Worm (Caenorhabditis elegans) whole organism, young adult: ENCODE measurements around the gene cng-3.

ENCODE experiments used
- F37B4.10 ChIP-seq: fragments of 200-800 bp; sonication (Bioruptor generic); IDR thresholded peaks from 2 replicates; pipeline ENCODE4 v1.3.6; 2022; ENCODE audit warnings: missing genetic modification characterization, missing compliant biosample characterization
- F49E8.2 ChIP-seq: sonication (generic microtip); optimal IDR thresholded peaks from 3 replicates; lab custom pipeline; 2017; ENCODE audit warnings: missing genetic modification characterization, mild to moderate bottlenecking, missing compliant biosample characterization, antibody characterized with exemption, moderate library complexity; ENCODE audit not compliant: insufficient read depth
- F52B5.7 ChIP-seq: sonication (generic microtip); optimal IDR thresholded peaks from 2 replicates; lab custom pipeline; 2016; ENCODE audit warnings: mild to moderate bottlenecking, missing genetic modification characterization, missing compliant biosample characterization
- F57C9.4 ChIP-seq: sonication (generic microtip); optimal IDR thresholded peaks from 2 replicates; lab custom pipeline; 2017; ENCODE audit warnings: mild to moderate bottlenecking, missing genetic modification characterization, missing compliant biosample characterization
- T07F8.4 ChIP-seq: sonication (generic microtip); optimal IDR thresholded peaks from 2 replicates; lab custom pipeline; 2016; ENCODE audit warnings: mild to moderate bottlenecking, missing genetic modification characterization, moderate library complexity, missing compliant biosample characterization
- ZK185.1 ChIP-seq: sonication (generic microtip); optimal IDR thresholded peaks from 2 replicates; lab custom pipeline; 2016; ENCODE audit warnings: mild to moderate bottlenecking, missing genetic modification characterization, missing compliant biosample characterization; ENCODE audit not compliant: poor library complexity, severe bottlenecking
- akir-1 ChIP-seq: fragments of 200-800 bp; sonication (Bioruptor generic); optimal IDR thresholded peaks from 2 replicates; lab custom pipeline; 2018; ENCODE audit warnings: mild to moderate bottlenecking, missing genetic modification characterization, moderate library complexity, missing compliant biosample characterization
- ama-1 ChIP-seq, 3 experiments: fragments of 150-350 bp in 1 of 3; sonication (generic microtip) in 2 of 3; optimal IDR thresholded peaks; 2 replicates each; lab custom pipeline; 2014 to 2018; ENCODE audit warnings: missing biosample characterization in 2 of 3, missing genetic modification characterization in 2 of 3, missing genetic modification reagents in 2 of 3
- attf-6 ChIP-seq: fragments of 200-800 bp; sonication (Bioruptor generic); IDR thresholded peaks from 2 replicates; pipeline ENCODE4 v1.3.6; 2022; ENCODE audit warnings: missing genetic modification reagents, missing genetic modification characterization, missing compliant biosample characterization
- bed-1 ChIP-seq: fragments of 200-800 bp; sonication (Bioruptor generic); IDR thresholded peaks from 2 replicates; pipeline ENCODE4 v1.3.6; 2022; ENCODE audit warnings: missing genetic modification reagents, missing genetic modification characterization, missing compliant biosample characterization
- ceh-79 ChIP-seq: sonication (generic microtip); optimal IDR thresholded peaks from 2 replicates; lab custom pipeline; 2017; ENCODE audit warnings: mild to moderate bottlenecking, missing genetic modification characterization, missing compliant biosample characterization
- chd-7 ChIP-seq: sonication (generic microtip); optimal IDR thresholded peaks from 2 replicates; lab custom pipeline; 2016; ENCODE audit warnings: mild to moderate bottlenecking, missing genetic modification characterization, moderate library complexity, missing compliant biosample characterization
- die-1 ChIP-seq: sonication (generic microtip); optimal IDR thresholded peaks from 2 replicates; lab custom pipeline; 2016; ENCODE audit warnings: missing genotype, mild to moderate bottlenecking, missing genetic modification characterization, missing compliant biosample characterization
- dox-1 ChIP-seq: fragments of 200-800 bp; sonication (Bioruptor generic); IDR thresholded peaks from 2 replicates; pipeline ENCODE4 v1.3.6; 2022; ENCODE audit warnings: missing genetic modification reagents, missing genetic modification characterization, missing compliant biosample characterization
- dpff-1 ChIP-seq: sonication (generic microtip); optimal IDR thresholded peaks from 2 replicates; lab custom pipeline; 2017; ENCODE audit warnings: mild to moderate bottlenecking, missing genetic modification characterization, missing compliant biosample characterization
- dpl-1 ChIP-seq: fragments of 150-350 bp; optimal IDR thresholded peaks from 2 replicates; lab custom pipeline; 2014; ENCODE audit warnings: missing biosample characterization, missing genetic modification reagents, missing genetic modification characterization
- efl-1 ChIP-seq: fragments of 150-350 bp; optimal IDR thresholded peaks from 2 replicates; lab custom pipeline; 2014; ENCODE audit warnings: missing biosample characterization, missing genetic modification reagents, missing genetic modification characterization
- egl-18 ChIP-seq: fragments of 200-800 bp; sonication (Bioruptor generic); IDR thresholded peaks from 2 replicates; pipeline ENCODE4 v1.3.6; 2022; ENCODE audit warnings: missing genetic modification reagents, missing genetic modification characterization, missing compliant biosample characterization
- egl-44 ChIP-seq: fragments of 200-800 bp; sonication (Bioruptor generic); IDR thresholded peaks from 2 replicates; pipeline ENCODE4 v1.3.6; 2022; ENCODE audit warnings: missing genetic modification reagents, missing genetic modification characterization, missing compliant biosample characterization
- ets-4 ChIP-seq: fragments of 200-800 bp; sonication (Bioruptor generic); optimal IDR thresholded peaks from 2 replicates; lab custom pipeline; 2018; ENCODE audit warnings: mild to moderate bottlenecking, missing genetic modification characterization, missing compliant biosample characterization
- gei-17 ChIP-seq: fragments of 200-800 bp; sonication (Bioruptor generic); optimal IDR thresholded peaks from 2 replicates; lab custom pipeline; 2018; ENCODE audit warnings: mild to moderate bottlenecking, missing genetic modification characterization, missing compliant biosample characterization
- him-1 ChIP-seq: sonication (generic microtip); optimal IDR thresholded peaks from 2 replicates; lab custom pipeline; 2016; ENCODE audit warnings: missing genotype, missing genetic modification reagents, missing genetic modification characterization, missing compliant biosample characterization
- hlh-12 ChIP-seq: sonication (generic microtip); optimal IDR thresholded peaks from 2 replicates; lab custom pipeline; 2016; ENCODE audit warnings: missing genetic modification characterization, missing compliant biosample characterization
- hrde-1 ChIP-seq: sonication (generic microtip); optimal IDR thresholded peaks from 2 replicates; lab custom pipeline; 2016; ENCODE audit warnings: missing genetic modification characterization, mild to moderate bottlenecking, missing compliant biosample characterization, moderate library complexity, missing genotype, missing genetic modification reagents, borderline replicate concordance
- let-526 ChIP-seq: fragments of 200-800 bp; sonication (Bioruptor generic); IDR thresholded peaks from 2 replicates; pipeline ENCODE4 v1.3.6; 2022; ENCODE audit warnings: missing genetic modification reagents, missing genetic modification characterization, missing compliant biosample characterization
- let-607 ChIP-seq, 2 experiments: fragments of 200-800 bp in 1 of 2; sonication (Bioruptor generic) in 1 of 2; sonication (generic microtip) in 1 of 2; optimal IDR thresholded peaks; 2 replicates each; lab custom pipeline; 2016 to 2018; ENCODE audit warnings: mild to moderate bottlenecking in 2 of 2, missing compliant biosample characterization in 2 of 2, missing genetic modification characterization in 2 of 2, moderate library complexity in 2 of 2, missing genotype in 1 of 2
- lin-26 ChIP-seq: fragments of 200-800 bp; sonication (Bioruptor generic); IDR thresholded peaks from 2 replicates; pipeline ENCODE4 v1.3.6; 2022; ENCODE audit warnings: missing genetic modification reagents, missing genetic modification characterization, missing compliant biosample characterization
- lin-35 ChIP-seq, 3 experiments: fragments of 150-350 bp in 2 of 3; sonication (generic microtip) in 1 of 3; optimal IDR thresholded peaks; 2 replicates each; lab custom pipeline; 2014 to 2018; ENCODE audit warnings: missing biosample characterization in 3 of 3, missing genetic modification characterization in 3 of 3, missing genetic modification reagents in 3 of 3
- lin-40 ChIP-seq: sonication (generic microtip); optimal IDR thresholded peaks from 2 replicates; lab custom pipeline; 2016; ENCODE audit warnings: missing genetic modification characterization, mild to moderate bottlenecking, missing compliant biosample characterization, missing genotype, missing genetic modification reagents
- lir-1 ChIP-seq: fragments of 200-800 bp; sonication (Bioruptor generic); conservative IDR thresholded peaks from 2 replicates; pipeline ENCODE4 v1.3.6; 2022; ENCODE audit warnings: missing genetic modification reagents, missing genetic modification characterization, missing compliant biosample characterization
- madf-10 ChIP-seq: sonication (generic microtip); optimal IDR thresholded peaks from 2 replicates; lab custom pipeline; 2016; ENCODE audit warnings: mild to moderate bottlenecking, missing genetic modification characterization, missing compliant biosample characterization
- madf-6 ChIP-seq: fragments of 200-800 bp; sonication (Bioruptor generic); IDR thresholded peaks from 2 replicates; pipeline ENCODE4 v1.3.6; 2022; ENCODE audit warnings: missing genetic modification reagents, missing genetic modification characterization, missing compliant biosample characterization
- nhr-27 ChIP-seq: fragments of 200-800 bp; sonication (Bioruptor generic); optimal IDR thresholded peaks from 2 replicates; lab custom pipeline; 2018; ENCODE audit warnings: mild to moderate bottlenecking, missing genetic modification characterization, moderate library complexity, missing compliant biosample characterization
- pha-4 ChIP-seq: fragments of 150-350 bp; sonication (generic microtip); optimal IDR thresholded peaks from 2 replicates; lab custom pipeline; 2014; ENCODE audit warnings: missing biosample characterization, missing genetic modification reagents, missing genetic modification characterization
- rcor-1 ChIP-seq: fragments of 200-800 bp; sonication (Bioruptor generic); IDR thresholded peaks from 2 replicates; pipeline ENCODE4 v1.3.6; 2022; ENCODE audit warnings: missing genetic modification reagents, missing genetic modification characterization, missing compliant biosample characterization
- rec-8 ChIP-seq, 2 experiments: sonication (generic microtip); optimal IDR thresholded peaks; 2 replicates each; lab custom pipeline; 2016; ENCODE audit warnings: mild to moderate bottlenecking in 2 of 2, missing genetic modification characterization in 2 of 2, missing genetic modification reagents in 2 of 2, missing genotype in 2 of 2, missing biosample characterization in 1 of 2, missing compliant biosample characterization in 1 of 2, moderate library complexity in 1 of 2
- snpc-3.4 ChIP-seq: sonication (generic microtip); optimal IDR thresholded peaks from 2 replicates; lab custom pipeline; 2017; ENCODE audit warnings: missing genetic modification characterization, mild to moderate bottlenecking, missing compliant biosample characterization, antibody characterized with exemption, moderate library complexity, missing genotype, missing genetic modification reagents
- snpc-4 ChIP-seq, 5 experiments: fragments of 150-350 bp in 1 of 5; sonication (generic microtip) in 4 of 5; optimal IDR thresholded peaks; 2 replicates each; lab custom pipeline; 2014 to 2018; ENCODE audit warnings: missing genetic modification characterization in 5 of 5, missing biosample characterization in 3 of 5, antibody characterized with exemption in 2 of 5, mild to moderate bottlenecking in 2 of 5, missing compliant biosample characterization in 2 of 5, missing genotype in 2 of 5, moderate library complexity in 2 of 5, missing genetic modification reagents in 1 of 5
- somi-1 ChIP-seq: fragments of 200-800 bp; sonication (Bioruptor generic); optimal IDR thresholded peaks from 2 replicates; lab custom pipeline; 2018; ENCODE audit warnings: mild to moderate bottlenecking, missing genetic modification characterization, missing compliant biosample characterization
- tbx-9 ChIP-seq: sonication (generic microtip); optimal IDR thresholded peaks from 2 replicates; lab custom pipeline; 2016; ENCODE audit warnings: borderline replicate concordance, missing genetic modification characterization, inconsistent platforms, missing compliant biosample characterization
- unc-62 ChIP-seq: fragments of 150-350 bp; optimal IDR thresholded peaks from 2 replicates; lab custom pipeline; 2014; ENCODE audit warnings: missing biosample characterization, missing genetic modification reagents, missing genetic modification characterization
- ztf-18 ChIP-seq: sonication (generic microtip); optimal IDR thresholded peaks from 2 replicates; lab custom pipeline; 2016; ENCODE audit warnings: missing genotype, mild to moderate bottlenecking, missing genetic modification characterization, missing compliant biosample characterization
- ztf-25 ChIP-seq: fragments of 200-800 bp; sonication (Bioruptor generic); IDR thresholded peaks from 2 replicates; pipeline ENCODE4 v1.3.6; 2022; ENCODE audit warnings: missing genetic modification reagents, missing genetic modification characterization, missing compliant biosample characterization
- ztf-26 ChIP-seq: sonication (generic microtip); optimal IDR thresholded peaks from 2 replicates; lab custom pipeline; 2017; ENCODE audit warnings: missing genetic modification characterization, missing compliant biosample characterization
- ztf-28 ChIP-seq: fragments of 200-800 bp; sonication (Bioruptor generic); IDR thresholded peaks from 2 replicates; pipeline ENCODE4 v1.3.6; 2022; ENCODE audit warnings: missing genetic modification reagents, missing genetic modification characterization, missing compliant biosample characterization

Gene cng-3

ce11 chrIV:9444417-9445026 lies 36.3 kb downstream of the cng-3 start (continued):
- 0 out of 2 replicates have a peak, but pooled peaks have one; percentile 10 for TF ChIP-seq ztf-25 (GFP tag; lab: Robert Waterston, UW)
- peak; percentile 29 for TF ChIP-seq T07F8.4 (tag; lab: Kevin White, UChicago)
- peak; percentile 57; the same call in 1 of the 2 replicates for TF ChIP-seq lin-26 (GFP tag; lab: Robert Waterston, UW)
- TF ChIP-seq dpl-1: peak; percentile 3
- 0 out of 2 replicates have a peak, but pooled peaks have one; percentile 16 for TF ChIP-seq egl-18 (GFP tag; lab: Robert Waterston, UW)
- peak; percentile 93 for TF ChIP-seq lin-40 (tag; lab: Kevin White, UChicago)
- TF ChIP-seq let-607 (tag; optimal IDR thresholded peaks at IDR 0.05; lab: Kevin White, UChicago): peak in 1 of 2 experiments; percentile 66
- peak; percentile 91 for TF ChIP-seq attf-6 (GFP tag; lab: Robert Waterston, UW)
- TF ChIP-seq let-526 (GFP tag; lab: Robert Waterston, UW): peak; percentile 77
- TF ChIP-seq F57C9.4 (tag; lab: Kevin White, UChicago): no peak
- no peak for TF ChIP-seq rec-8 (tag; optimal IDR thresholded peaks at IDR 0.05; lab: Kevin White, UChicago)
- TF ChIP-seq F49E8.2 (tag; lab: Kevin White, UChicago): peak; percentile 90
- TF ChIP-seq rcor-1 (GFP tag; lab: Robert Waterston, UW): peak; percentile 85
- peak; percentile 18 for TF ChIP-seq F52B5.7
- no peak for TF ChIP-seq nhr-27 (tag; lab: Kevin White, UChicago)
- peak; percentile 22 for TF ChIP-seq dpff-1 (tag; lab: Kevin White, UChicago)
- peak; percentile 4 for TF ChIP-seq unc-62 (GFP tag; lab: Kevin White, UChicago)
- peak; percentile 31 for TF ChIP-seq hrde-1 (tag; lab: Kevin White, UChicago)
- TF ChIP-seq ceh-79 (tag; lab: Kevin White, UChicago): no peak
- peak in 1 of 3 experiments; percentile 81 for TF ChIP-seq lin-35 (GFP tag; optimal IDR thresholded peaks at IDR 0.05; lab: Kevin White, UChicago)
- TF ChIP-seq madf-10 (tag; lab: Kevin White, UChicago): peak; percentile 84
- TF ChIP-seq ztf-18 (tag; lab: Kevin White, UChicago): peak; percentile 69
- peak; percentile 47 for TF ChIP-seq efl-1 (GFP tag; lab: Kevin White, UChicago)
- peak; percentile 62 for TF ChIP-seq chd-7 (tag; lab: Kevin White, UChicago)
- TF ChIP-seq madf-6 (GFP tag; lab: Robert Waterston, UW): peak; percentile 79
- no peak for TF ChIP-seq pha-4 (tag; lab: Kevin White, UChicago)
- no peak for TF ChIP-seq F37B4.10
- peak; percentile 98 for TF ChIP-seq ama-1 (optimal IDR thresholded peaks at IDR 0.05; lab: Kevin White, UChicago)
- TF ChIP-seq ama-1 (GFP tag; optimal IDR thresholded peaks at IDR 0.05; lab: Kevin White, UChicago): no peak
- TF ChIP-seq egl-44: peak; percentile 81
- TF ChIP-seq ZK185.1: peak; percentile 81
- TF ChIP-seq ztf-28 (GFP tag; lab: Robert Waterston, UW): 0 out of 2 replicates have a peak, but pooled peaks have one; percentile 66
- TF ChIP-seq tbx-9 (tag; lab: Kevin White, UChicago): no peak
- peak; percentile 96 for TF ChIP-seq dox-1
- no peak for TF ChIP-seq bed-1
- no peak for TF ChIP-seq hlh-12 (tag; lab: Kevin White, UChicago)
- peak; percentile 73 for TF ChIP-seq die-1 (tag; lab: Kevin White, UChicago)
- peak; percentile 98 for TF ChIP-seq snpc-4 (GFP tag; optimal IDR thresholded peaks at IDR 0.05; lab: Kevin White, UChicago)
- TF ChIP-seq snpc-4 (tag; optimal IDR thresholded peaks at IDR 0.05; lab: Kevin White, UChicago): peak; percentile 99
- TF ChIP-seq somi-1: peak; percentile 61
- peak; percentile 81 for TF ChIP-seq him-1 (tag; lab: Kevin White, UChicago)
- peak; percentile 63 for TF ChIP-seq ztf-26 (tag; lab: Kevin White, UChicago)
- TF ChIP-seq lir-1 (GFP tag; lab: Robert Waterston, UW): peak; percentile 76
- peak; percentile 95 for TF ChIP-seq snpc-3.4
- TF ChIP-seq akir-1 (GFP tag; lab: Kevin White, UChicago): no peak
- peak; percentile 67 for TF ChIP-seq gei-17 (GFP tag; lab: Kevin White, UChicago)
- no peak for TF ChIP-seq ets-4
